Fruit fly (Drosophila melanogaster): ENCODE measurements around the gene CG12880.

The CG12880 gene

DNA sequence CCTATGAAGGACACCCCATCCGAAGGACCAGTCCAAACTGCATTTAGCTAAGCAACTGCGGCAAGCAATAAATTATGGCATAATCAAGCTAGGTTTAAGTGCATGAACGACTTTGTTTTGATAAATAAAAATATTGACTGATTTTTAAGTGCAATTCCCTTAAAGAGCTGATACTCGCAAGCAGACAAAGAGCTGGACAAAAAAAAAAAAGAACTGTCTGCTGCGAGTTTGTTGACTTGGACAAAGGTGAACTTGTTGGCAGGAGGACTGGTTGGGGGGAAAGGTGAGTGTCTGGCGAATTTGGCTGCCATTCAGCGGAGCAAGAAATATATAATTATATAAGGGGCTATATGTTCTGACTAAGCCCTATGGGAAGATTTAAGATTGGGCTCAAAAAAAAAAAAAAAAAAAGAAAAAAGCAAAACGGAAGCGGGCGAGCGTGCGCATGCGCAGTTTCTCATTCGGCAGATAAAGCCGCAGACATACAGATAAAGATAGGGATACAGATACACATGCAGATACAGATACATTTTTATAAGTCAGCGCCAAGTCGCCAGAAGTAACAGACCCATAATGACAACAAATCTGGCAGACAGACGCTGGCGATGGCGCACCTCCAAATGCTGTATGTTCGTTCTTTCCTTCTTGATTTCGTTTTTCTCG is 7.0 kb downstream of the CG12880 start:
- TF ChIP-seq h (GFP tag; optimal IDR thresholded peaks at IDR 0.05) (no peak), N (GFP tag; optimal IDR thresholded peaks at IDR 0.05) (no peak), Dfd (GFP tag; optimal IDR thresholded peaks at IDR 0.05) (no peak), Hnf4 (GFP tag; optimal IDR thresholded peaks at IDR 0.05) (no peak), ey (GFP tag; optimal IDR thresholded peaks at IDR 0.05) (no peak), GATAd (GFP tag; optimal IDR thresholded peaks at IDR 0.05) (no peak), usp (GFP tag; optimal IDR thresholded peaks at IDR 0.05) (no peak), psq (GFP tag; optimal IDR thresholded peaks at IDR 0.05) (peak; percentile 60), Myc (optimal IDR thresholded peaks at IDR 0.05) (no peak), lola (GFP tag; optimal IDR thresholded peaks at IDR 0.05) (no peak), Vsx2 (GFP tag; optimal IDR thresholded peaks at IDR 0.05; ENCODE audit: partially characterized antibody) (no peak), Dif (GFP tag; optimal IDR thresholded peaks at IDR 0.05; ENCODE audit: partially characterized antibody) (no peak), rgr (GFP tag; optimal IDR thresholded peaks at IDR 0.05) (no peak), sv (GFP tag; optimal IDR thresholded peaks at IDR 0.05) (no peak), woc (GFP tag; optimal IDR thresholded peaks at IDR 0.05) (no peak), fru (GFP tag; optimal IDR thresholded peaks at IDR 0.05) (peak; percentile 58)

- TF ChIP-seq Mio (GFP tag; optimal IDR thresholded peaks at IDR 0.05) (no peak), lola (GFP tag; optimal IDR thresholded peaks at IDR 0.05) (no peak), psq (GFP tag; optimal IDR thresholded peaks at IDR 0.05) (no peak), Vsx2 (GFP tag; optimal IDR thresholded peaks at IDR 0.05; ENCODE audit: partially characterized antibody) (no peak), Abd-B (GFP tag; optimal IDR thresholded peaks at IDR 0.05) (no peak), Hnf4 (GFP tag; optimal IDR thresholded peaks at IDR 0.05) (no peak), jim (GFP tag; optimal IDR thresholded peaks at IDR 0.05) (no peak), dl (GFP tag; optimal IDR thresholded peaks at IDR 0.05; ENCODE audit: insufficient read depth in 1 of 2, partially characterized antibody in 2 of 2) (no peak), pan (optimal IDR thresholded peaks at IDR 0.05) (no peak), GATAd (GFP tag; optimal IDR thresholded peaks at IDR 0.05) (no peak), rgr (GFP tag; optimal IDR thresholded peaks at IDR 0.05) (no peak), foxo (GFP tag; optimal IDR thresholded peaks at IDR 0.05) (no peak), Hr78 (GFP tag; optimal IDR thresholded peaks at IDR 0.05) (no peak), h (GFP tag; optimal IDR thresholded peaks at IDR 0.05) (no peak), Dfd (GFP tag; optimal IDR thresholded peaks at IDR 0.05) (no peak), dmrt93B (GFP tag; optimal IDR thresholded peaks at IDR 0.05) (no peak), dsf (GFP tag; optimal IDR thresholded peaks at IDR 0.05; ENCODE audit: borderline replicate concordance) (no peak), sage (GFP tag; optimal IDR thresholded peaks at IDR 0.05) (no peak)
These were observed 8.3 kb downstream of the CG12880 start, which contains the start of gene CG43319 for dm6 chr3R:27694018-27694417. Gene CG43319 (plus strand): TSS chr3R:27694318.

DNA sequence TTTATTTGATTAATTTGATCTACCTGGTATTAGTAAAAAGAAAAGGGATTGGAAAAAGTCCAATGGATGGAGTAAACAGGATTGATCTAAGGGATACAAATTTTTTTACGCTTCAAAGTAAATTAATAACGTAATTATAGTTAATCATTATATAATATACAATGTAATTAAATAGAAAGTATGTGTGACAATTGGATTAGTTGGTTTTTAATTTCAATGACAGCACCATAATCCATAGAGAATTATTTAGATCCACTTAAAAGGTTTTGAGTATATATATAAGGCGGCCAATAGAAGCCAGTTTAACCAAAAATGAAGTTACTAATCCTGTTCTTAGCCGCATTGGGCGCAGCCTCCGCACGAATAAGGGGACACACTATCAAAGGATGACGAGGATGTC is 8.8 kb downstream of the CG12880 start, which contains the start of gene Acp98AB:
Gene Acp98AB (plus strand): TSS at position 301 of the 400 bp plus-strand sequence.
- TF ChIP-seq sage (GFP tag; optimal IDR thresholded peaks at IDR 0.05) = no peak
- no peak for TF ChIP-seq ey (GFP tag; optimal IDR thresholded peaks at IDR 0.05)
- TF ChIP-seq OdsH (GFP tag; optimal IDR thresholded peaks at IDR 0.05) = no peak
- no peak for TF ChIP-seq Dif (GFP tag; optimal IDR thresholded peaks at IDR 0.05; ENCODE audit: partially characterized antibody)
- no peak for TF ChIP-seq brk (GFP tag; optimal IDR thresholded peaks at IDR 0.05)
- no peak for TF ChIP-seq br (GFP tag; optimal IDR thresholded peaks at IDR 0.05)
- TF ChIP-seq Hr83 (GFP tag; optimal IDR thresholded peaks at IDR 0.05; ENCODE audit: poor library complexity, severe bottlenecking) = no peak
- no peak for TF ChIP-seq Sp1 (GFP tag; optimal IDR thresholded peaks at IDR 0.05)
- TF ChIP-seq CrebA (GFP tag; optimal IDR thresholded peaks at IDR 0.05; ENCODE audit: borderline replicate concordance) = no peak
- no peak for TF ChIP-seq CG9705 (GFP tag; optimal IDR thresholded peaks at IDR 0.05)
- no peak for TF ChIP-seq dmrt93B (GFP tag; optimal IDR thresholded peaks at IDR 0.05)
- no peak for TF ChIP-seq CG32264 (GFP tag; optimal IDR thresholded peaks at IDR 0.05)
- TF ChIP-seq tai (GFP tag; optimal IDR thresholded peaks at IDR 0.05) = no peak
- no peak for TF ChIP-seq Hnf4 (GFP tag; optimal IDR thresholded peaks at IDR 0.05)
- no peak for TF ChIP-seq lola (GFP tag; optimal IDR thresholded peaks at IDR 0.05)
- no peak for TF ChIP-seq N (GFP tag; optimal IDR thresholded peaks at IDR 0.05)
